Fruit fly (Drosophila melanogaster): ENCODE measurements around the gene sn.

The sn gene

dm6 chrX:7969188-7969829 is 5.5 kb downstream of the sn start (continued):
- TF ChIP-seq nmo (GFP tag; optimal IDR thresholded peaks at IDR 0.05) (peak; percentile 44), CG10979 (tag; optimal IDR thresholded peaks at IDR 0.05) (no peak), Tbp (GFP tag; optimal IDR thresholded peaks at IDR 0.05) (peak; percentile 88), CG18011 (GFP tag; optimal IDR thresholded peaks at IDR 0.05) (no peak), Bteb2 (GFP tag; optimal IDR thresholded peaks at IDR 0.05) (no peak), CG9215 (GFP tag; IDR thresholded peaks at IDR 0.05) (no peak), Trl (optimal IDR thresholded peaks at IDR 0.05) (peak; percentile 36 to 42), Trl (GFP tag; optimal IDR thresholded peaks at IDR 0.05) (no peak), CG4360 (GFP tag; IDR thresholded peaks at IDR 0.05) (peak; percentile 80), nerfin-1 (tag; optimal IDR thresholded peaks at IDR 0.05) (peak; percentile 34), H15 (GFP tag; IDR thresholded peaks at IDR 0.05) (no peak), tll (GFP tag; optimal IDR thresholded peaks at IDR 0.05) (no peak), trem (tag; optimal IDR thresholded peaks at IDR 0.05) (peak; percentile 19), nom (GFP tag; optimal IDR thresholded peaks at IDR 0.05) (peak; percentile 57), CG4424 (GFP tag; optimal IDR thresholded peaks at IDR 0.05) (peak; percentile 16), slbo (GFP tag; IDR thresholded peaks at IDR 0.05) (no peak), Opbp (GFP tag; IDR thresholded peaks at IDR 0.05; ENCODE audit: partially characterized antibody) (no peak), sug (tag; optimal IDR thresholded peaks at IDR 0.05) (peak; percentile 24), CG14710 (tag; optimal IDR thresholded peaks at IDR 0.05) (peak; percentile 19), fd64A (GFP tag; optimal IDR thresholded peaks at IDR 0.05) (no peak), Blimp-1 (GFP tag; optimal IDR thresholded peaks at IDR 0.05) (no peak), D (optimal IDR thresholded peaks at IDR 0.05) (no peak), D (GFP tag; optimal IDR thresholded peaks at IDR 0.05) (no peak), bbx (GFP tag; IDR thresholded peaks at IDR 0.05; ENCODE audit: partially characterized antibody) (no peak), tgo (GFP tag; IDR thresholded peaks at IDR 0.05) (no peak), chinmo (GFP tag; IDR thresholded peaks at IDR 0.05; ENCODE audit: partially characterized antibody) (peak; percentile 62; the same call in 2 of the 4 replicates), Sry-β (GFP tag; optimal IDR thresholded peaks at IDR 0.05) (peak; percentile 96), CG12391 (tag; optimal IDR thresholded peaks at IDR 0.05) (peak; percentile 14), CG15479 (GFP tag; optimal IDR thresholded peaks at IDR 0.05) (peak; percentile 76), CG32532 (GFP tag; IDR thresholded peaks at IDR 0.05) (0 out of 2 replicates have a peak, but pooled peaks have one; percentile 6), Doc3 (GFP tag; IDR thresholded peaks at IDR 0.05; ENCODE audit: partially characterized antibody) (no peak), caup (GFP tag; optimal IDR thresholded peaks at IDR 0.05; ENCODE audit: severe bottlenecking) (no peak), Dbx (GFP tag; IDR thresholded peaks at IDR 0.05) (0 out of 3 replicates have a peak, but pooled peaks have one; percentile 13), Lhr (GFP tag; optimal IDR thresholded peaks at IDR 0.05) (no peak), CG31224 (GFP tag; IDR thresholded peaks at IDR 0.05) (no peak), CG12659 (GFP tag; optimal IDR thresholded peaks at IDR 0.05) (peak; percentile 3), CG17328 (GFP tag; IDR thresholded peaks at IDR 0.05) (peak; percentile 33; the same call in 1 of the 2 replicates), nau (GFP tag; optimal IDR thresholded peaks at IDR 0.05) (no peak), phol (tag; optimal IDR thresholded peaks at IDR 0.05) (peak; percentile 34), Mes4 (GFP tag; optimal IDR thresholded peaks at IDR 0.05) (no peak), knrl (GFP tag; IDR thresholded peaks at IDR 0.05; ENCODE audit: partially characterized antibody) (peak; percentile 23; the same call in 1 of the 3 replicates), corto (GFP tag; optimal IDR thresholded peaks at IDR 0.05) (no peak), CG7839 (tag; optimal IDR thresholded peaks at IDR 0.05) (peak; percentile 0), CG4328 (GFP tag; optimal IDR thresholded peaks at IDR 0.05) (no peak), fru (optimal IDR thresholded peaks at IDR 0.05) (no peak), ewg (GFP tag; optimal IDR thresholded peaks at IDR 0.05) (peak; percentile 76), Antp (GFP tag; optimal IDR thresholded peaks at IDR 0.05) (no peak), Adf1 (GFP tag; IDR thresholded peaks at IDR 0.05) (no peak), CG18599 (GFP tag; optimal IDR thresholded peaks at IDR 0.05) (peak; percentile 18)

Data from whole organism, embryonic.